Worm (Caenorhabditis elegans): Measurements from ENCODE around the gene srab-23.

Gene srab-23

ce11 chrV:2004659-2005058, 30.8 kb downstream of the srab-23 start, which contains the start of gene cysl-4:
cysl-4 (plus strand) TSS chrV:2004959.
- TF ChIP-seq ceh-8 (GFP tag; optimal IDR thresholded peaks at IDR 0.05) (no peak), lin-15B (tag; optimal IDR thresholded peaks at IDR 0.05) (no peak), nhr-71 (tag; optimal IDR thresholded peaks at IDR 0.05) (no peak), ceh-88 (GFP tag; IDR thresholded peaks at IDR 0.05) (no peak), lsy-2 (tag; optimal IDR thresholded peaks at IDR 0.05) (no peak), unc-86 (tag; optimal IDR thresholded peaks at IDR 0.05) (no peak), nhr-85 (tag) (no peak), pag-3 (tag; optimal IDR thresholded peaks at IDR 0.05; ENCODE audit: borderline replicate concordance, insufficient read depth) (no peak), dsc-1 (tag; optimal IDR thresholded peaks at IDR 0.05) (no peak), ceh-63 (GFP tag; optimal IDR thresholded peaks at IDR 0.05) (no peak), unc-30 (tag; optimal IDR thresholded peaks at IDR 0.05) (no peak), lin-35 (GFP tag; optimal IDR thresholded peaks at IDR 0.05) (no peak), irx-1 (tag; optimal IDR thresholded peaks at IDR 0.05) (no peak)

DNA sequence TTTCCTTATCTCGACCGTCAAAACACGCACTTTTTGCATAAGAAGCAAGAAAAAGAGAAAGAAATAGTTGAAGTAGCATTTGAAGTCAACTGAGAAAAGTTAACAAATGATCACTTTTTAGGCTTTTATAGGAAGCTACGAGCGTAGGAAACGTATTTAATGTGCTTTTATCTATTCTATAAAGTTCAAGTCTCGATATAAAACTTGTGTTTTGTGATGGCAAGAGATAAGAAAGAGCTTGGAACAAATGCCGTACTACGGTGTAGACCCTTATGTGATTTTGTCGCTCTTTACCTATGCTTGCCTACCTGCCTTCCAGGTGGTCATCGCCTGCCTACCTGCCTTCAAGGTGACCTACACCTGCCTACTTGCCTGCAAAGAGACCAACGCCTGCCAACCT, 31.2 kb downstream of the srab-23 start, which contains the start of gene clec-206:
Gene clec-206 (minus strand): TSS at position 101 of the 400 bp plus-strand sequence.
- TF ChIP-seq sptf-1 (tag; optimal IDR thresholded peaks at IDR 0.05) (no peak), mdl-1 (tag; optimal IDR thresholded peaks at IDR 0.05) (no peak), snu-23 (GFP tag; optimal IDR thresholded peaks at IDR 0.05) (no peak), fkh-10 (GFP tag; optimal IDR thresholded peaks at IDR 0.05) (no peak), nhr-19 (GFP tag; conservative IDR thresholded peaks at IDR 0.05) (no peak), Y116A8C.19 (tag; optimal IDR thresholded peaks at IDR 0.05; ENCODE audit: borderline replicate concordance) (no peak), nhr-77 (tag; optimal IDR thresholded peaks at IDR 0.05) (no peak), swsn-7 (tag; optimal IDR thresholded peaks at IDR 0.05) (no peak), fos-1 (tag; optimal IDR thresholded peaks at IDR 0.05) (no peak), sox-4 (tag; optimal IDR thresholded peaks at IDR 0.05) (no peak), ceh-63 (GFP tag; optimal IDR thresholded peaks at IDR 0.05) (no peak), unc-98 (GFP tag; IDR thresholded peaks at IDR 0.05) (no peak), aha-1 (tag; optimal IDR thresholded peaks at IDR 0.05) (no peak), efl-1 (optimal IDR thresholded peaks at IDR 0.05) (no peak), efl-1 (GFP tag; optimal IDR thresholded peaks at IDR 0.05 in 1 of 2) (no peak), nhr-12 (tag; optimal IDR thresholded peaks at IDR 0.05) (no peak), nhr-84 (tag; optimal IDR thresholded peaks at IDR 0.05) (no peak), fkh-4 (tag; optimal IDR thresholded peaks at IDR 0.05; ENCODE audit: borderline replicate concordance) (no peak), nhr-71 (tag; optimal IDR thresholded peaks at IDR 0.05) (no peak), nhr-20 (tag; optimal IDR thresholded peaks at IDR 0.05) (no peak), C34B4.2 (tag; optimal IDR thresholded peaks at IDR 0.05) (no peak)

- TF ChIP-seq jun-1 (tag; optimal IDR thresholded peaks at IDR 0.05) = peak; percentile 3
- TF ChIP-seq snpc-4 (tag; optimal IDR thresholded peaks at IDR 0.05) = no peak
- TF ChIP-seq elt-2 (tag; optimal IDR thresholded peaks at IDR 0.05) = peak; percentile 58
- TF ChIP-seq lin-35 (GFP tag; optimal IDR thresholded peaks at IDR 0.05) = peak in 1 of 2 experiments; percentile 22
- peak; percentile 51 for TF ChIP-seq nhr-20 (tag; optimal IDR thresholded peaks at IDR 0.05)
- TF ChIP-seq elt-3 (tag; optimal IDR thresholded peaks at IDR 0.05) = peak in 1 of 6 experiments; percentile 69
- TF ChIP-seq lin-14 (GFP tag; optimal IDR thresholded peaks at IDR 0.05) = peak; percentile 71
- TF ChIP-seq nhr-90 (tag; optimal IDR thresholded peaks at IDR 0.05; ENCODE audit: poor library complexity) = peak; percentile 40
- TF ChIP-seq unc-130 (tag; optimal IDR thresholded peaks at IDR 0.05) = no peak
- no peak for TF ChIP-seq unc-98 (GFP tag; IDR thresholded peaks at IDR 0.05)
Observed at ce11 chrV:1999531-2000094, 35.8 kb downstream of the srab-23 start, which contains the start of gene alh-5. alh-5 (minus strand) TSS chrV:1999581.

All from whole organism, L1 larva.